Worm (Caenorhabditis elegans): Measurements from ENCODE around the gene C40A11.7.

C40A11.7 gene

ce11 chrII:2150485-2150985 is at the start of gene C40A11.7, which contains the start of gene C40A11.8:
C40A11.7 (minus strand) TSS chrII:2150585.
C40A11.8 (minus strand) TSS chrII:2150935.
- TF ChIP-seq attf-4 (tag; optimal IDR thresholded peaks at IDR 0.05): no peak
- TF ChIP-seq aha-1 (tag): peak; percentile 42
- TF ChIP-seq lim-7 (GFP tag; IDR thresholded peaks at IDR 0.05): no peak

- TF ChIP-seq Y48G9A.11 (GFP tag; IDR thresholded peaks at IDR 0.05): no peak
- no peak for TF ChIP-seq nhr-41 (GFP tag; IDR thresholded peaks at IDR 0.05)
- TF ChIP-seq attf-4 (tag; optimal IDR thresholded peaks at IDR 0.05): no peak
- peak; percentile 30 for TF ChIP-seq mes-2 (tag; optimal IDR thresholded peaks at IDR 0.05; ENCODE audit: poor library complexity, severe bottlenecking)
- TF ChIP-seq set-16 (GFP tag; IDR thresholded peaks at IDR 0.05): no peak
- no peak for TF ChIP-seq daf-8 (GFP tag; IDR thresholded peaks at IDR 0.05)
- no peak for TF ChIP-seq F26F4.8 (GFP tag; conservative IDR thresholded peaks at IDR 0.05)
- TF ChIP-seq hlh-30 (tag; optimal IDR thresholded peaks at IDR 0.05; ENCODE audit: insufficient read depth): peak; percentile 16
- no peak for TF ChIP-seq ZK337.2 (GFP tag; IDR thresholded peaks at IDR 0.05)
- no peak for TF ChIP-seq lin-15B (tag; optimal IDR thresholded peaks at IDR 0.05)
- peak; percentile 64 for TF ChIP-seq aha-1 (tag)
- TF ChIP-seq fkh-10 (GFP tag; optimal IDR thresholded peaks at IDR 0.05): peak; percentile 55
- TF ChIP-seq lsy-2 (tag; optimal IDR thresholded peaks at IDR 0.05): peak in 1 of 2 experiments; percentile 24
- TF ChIP-seq daf-16 (GFP tag; optimal IDR thresholded peaks at IDR 0.05): no peak
- TF ChIP-seq daf-16 (tag; optimal IDR thresholded peaks at IDR 0.05): no peak
- no peak for TF ChIP-seq mep-1 (tag; optimal IDR thresholded peaks at IDR 0.05)
- peak in 1 of 2 experiments; percentile 13 for TF ChIP-seq mdl-1 (tag; optimal IDR thresholded peaks at IDR 0.05)
Measured at ce11 chrII:2197555-2198288, 47.3 kb upstream of the C40A11.7 start, which contains the start of gene C33C12.1. C33C12.1 (plus strand) TSS chrII:2198238.

- TF ChIP-seq unc-62 (GFP tag; optimal IDR thresholded peaks at IDR 0.05 in 1 of 2) (peak in 1 of 2 experiments; percentile 98), unc-62 (tag; optimal IDR thresholded peaks at IDR 0.05) (no peak), ceh-20 (GFP tag; IDR thresholded peaks at IDR 0.05) (0 out of 2 replicates have a peak, but pooled peaks have one; percentile 14), mdt-29 (GFP tag; IDR thresholded peaks at IDR 0.05) (no peak)
Measured at ce11 chrII:2196742-2197141, 46.4 kb upstream of the C40A11.7 start.

- TF ChIP-seq ceh-82 (tag; optimal IDR thresholded peaks at IDR 0.05) (no peak), nhr-76 (tag; optimal IDR thresholded peaks at IDR 0.05) (no peak), lsy-2 (tag; optimal IDR thresholded peaks at IDR 0.05) (peak in 1 of 2 experiments; percentile 67), fkh-10 (GFP tag; optimal IDR thresholded peaks at IDR 0.05) (peak; percentile 70), hmg-1.1 (GFP tag; IDR thresholded peaks at IDR 0.05) (0 out of 2 replicates have a peak, but pooled peaks have one; percentile 26), Y48G9A.11 (GFP tag; IDR thresholded peaks at IDR 0.05) (no peak), mdl-1 (tag; optimal IDR thresholded peaks at IDR 0.05) (no peak), daf-12 (tag; optimal IDR thresholded peaks at IDR 0.05) (no peak), mep-1 (tag; optimal IDR thresholded peaks at IDR 0.05) (peak; percentile 62), F44E2.7 (GFP tag; IDR thresholded peaks at IDR 0.05) (no peak), rbr-2 (tag; optimal IDR thresholded peaks at IDR 0.05) (peak; percentile 37), pqm-1 (tag; optimal IDR thresholded peaks at IDR 0.05) (no peak), dmd-6 (GFP tag; IDR thresholded peaks at IDR 0.05) (no peak), dmd-9 (GFP tag; IDR thresholded peaks at IDR 0.05) (no peak), ceh-32 (tag; optimal IDR thresholded peaks at IDR 0.05; ENCODE audit: poor library complexity) (no peak), dpl-1 (GFP tag; optimal IDR thresholded peaks at IDR 0.05) (peak; percentile 6), lim-7 (GFP tag; IDR thresholded peaks at IDR 0.05) (no peak), duxl-1 (tag; optimal IDR thresholded peaks at IDR 0.05; ENCODE audit: poor library complexity) (no peak), unc-39 (tag; optimal IDR thresholded peaks at IDR 0.05) (no peak), php-3 (GFP tag; IDR thresholded peaks at IDR 0.05) (no peak), egl-43 (GFP tag; IDR thresholded peaks at IDR 0.05) (no peak), F26F4.8 (GFP tag; conservative IDR thresholded peaks at IDR 0.05) (no peak), T26A8.4 (GFP tag; IDR thresholded peaks at IDR 0.05) (no peak), nhr-25 (tag; optimal IDR thresholded peaks at IDR 0.05; ENCODE audit: borderline replicate concordance, insufficient read depth) (no peak), madf-5 (GFP tag; IDR thresholded peaks at IDR 0.05) (no peak), ama-1 (optimal IDR thresholded peaks at IDR 0.05) (no peak), ces-1 (GFP tag; optimal IDR thresholded peaks at IDR 0.05) (no peak), tag-97 (GFP tag; IDR thresholded peaks at IDR 0.05) (no peak), ctbp-1 (GFP tag; IDR thresholded peaks at IDR 0.05) (no peak)
Measured at ce11 chrII:2195541-2195940, 45.2 kb upstream of the C40A11.7 start.
